Worm (Caenorhabditis elegans): ENCODE results near the gene C55B6.1.

Gene C55B6.1

DNA sequence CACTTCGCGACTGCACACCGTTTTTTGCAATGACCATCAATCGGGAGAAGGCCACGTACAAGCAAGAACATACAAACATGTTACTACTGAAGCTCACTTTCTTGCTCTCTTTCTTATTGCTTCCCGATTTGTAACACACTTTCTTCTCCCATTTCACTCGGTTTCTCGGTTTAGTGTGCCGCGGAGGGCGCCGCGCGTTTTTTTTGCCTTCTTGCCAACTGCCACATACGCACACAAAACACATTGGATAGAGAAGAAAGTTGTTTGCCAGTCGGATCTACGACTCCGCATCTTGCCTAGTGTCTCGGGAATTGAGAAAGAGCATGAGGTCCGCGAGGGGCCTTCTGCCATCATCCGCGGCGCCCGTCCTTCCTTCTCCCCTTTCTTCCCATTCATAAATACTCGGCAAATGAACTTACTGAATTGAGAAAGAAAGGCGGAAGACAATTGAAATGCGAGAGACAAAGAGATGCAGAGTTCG lies 34.6 kb downstream of the C55B6.1 start (continued):
- peak in 1 of 2 experiments; percentile 38 for TF ChIP-seq mdl-1 (tag; optimal IDR thresholded peaks at IDR 0.05)
- no peak for TF ChIP-seq snpc-4 (tag; optimal IDR thresholded peaks at IDR 0.05)
- TF ChIP-seq nhr-19 (GFP tag; conservative IDR thresholded peaks at IDR 0.05), result peak; percentile 46
- no peak for TF ChIP-seq dpl-1 (GFP tag; optimal IDR thresholded peaks at IDR 0.05)
- no peak for TF ChIP-seq blmp-1 (tag; optimal IDR thresholded peaks at IDR 0.05)
- no peak for TF ChIP-seq C34B4.2 (tag; optimal IDR thresholded peaks at IDR 0.05)
- TF ChIP-seq tlp-1 (tag; optimal IDR thresholded peaks at IDR 0.05), result no peak
- peak; percentile 21 for TF ChIP-seq sup-37 (GFP tag; optimal IDR thresholded peaks at IDR 0.05)
- TF ChIP-seq lin-39 (tag; optimal IDR thresholded peaks at IDR 0.05), result no peak
- TF ChIP-seq lin-35 (GFP tag; optimal IDR thresholded peaks at IDR 0.05), result peak in 1 of 2 experiments; percentile 0
- no peak for TF ChIP-seq nhr-12 (tag; optimal IDR thresholded peaks at IDR 0.05)
- TF ChIP-seq nhr-11 (tag; optimal IDR thresholded peaks at IDR 0.05), result no peak
- peak; percentile 39 for TF ChIP-seq mep-1 (tag; optimal IDR thresholded peaks at IDR 0.05)
- no peak for TF ChIP-seq C16A3.4 (tag; optimal IDR thresholded peaks at IDR 0.05)
- peak; percentile 67 for TF ChIP-seq unc-86 (tag; optimal IDR thresholded peaks at IDR 0.05)
- no peak for TF ChIP-seq nhr-237 (tag; optimal IDR thresholded peaks at IDR 0.05)
- no peak for TF ChIP-seq sptf-1 (tag; optimal IDR thresholded peaks at IDR 0.05)
- TF ChIP-seq ceh-90 (tag; optimal IDR thresholded peaks at IDR 0.05), result no peak
- peak; percentile 7 for TF ChIP-seq skn-1 (tag; optimal IDR thresholded peaks at IDR 0.05)
- no peak for TF ChIP-seq nhr-76 (tag; optimal IDR thresholded peaks at IDR 0.05)
- no peak for TF ChIP-seq grh-1 (GFP tag; IDR thresholded peaks at IDR 0.05)
- TF ChIP-seq ets-5 (GFP tag; IDR thresholded peaks at IDR 0.05), result no peak
- TF ChIP-seq lir-3 (tag; optimal IDR thresholded peaks at IDR 0.05; ENCODE audit: poor library complexity), result no peak
- peak; percentile 8 to 14 for TF ChIP-seq efl-1 (optimal IDR thresholded peaks at IDR 0.05)
- TF ChIP-seq efl-1 (GFP tag; optimal IDR thresholded peaks at IDR 0.05 in 1 of 2), result peak in 1 of 2 experiments; percentile 14
- TF ChIP-seq nhr-20 (tag; optimal IDR thresholded peaks at IDR 0.05), result peak; percentile 36
- peak; percentile 29 to 56 (median 37) for TF ChIP-seq ceh-82 (tag; optimal IDR thresholded peaks at IDR 0.05)
- no peak for TF ChIP-seq F16B12.6 (tag; optimal IDR thresholded peaks at IDR 0.05)
- TF ChIP-seq efl-3 (GFP tag; optimal IDR thresholded peaks at IDR 0.05), result no peak
- TF ChIP-seq irx-1 (tag; optimal IDR thresholded peaks at IDR 0.05), result peak; percentile 67
- TF ChIP-seq nhr-90 (tag; optimal IDR thresholded peaks at IDR 0.05; ENCODE audit: poor library complexity), result no peak
- no peak for TF ChIP-seq nhr-28 (tag; optimal IDR thresholded peaks at IDR 0.05)
- no peak for TF ChIP-seq nhr-85 (tag)
- no peak for TF ChIP-seq hlh-4 (tag; optimal IDR thresholded peaks at IDR 0.05)
- no peak for TF ChIP-seq ces-1 (GFP tag; optimal IDR thresholded peaks at IDR 0.05)
- TF ChIP-seq ceh-63 (GFP tag; optimal IDR thresholded peaks at IDR 0.05), result no peak
- no peak for TF ChIP-seq elt-2 (tag; optimal IDR thresholded peaks at IDR 0.05)
- peak; percentile 83 for TF ChIP-seq tbx-2 (tag; optimal IDR thresholded peaks at IDR 0.05)
- peak; percentile 73 for TF ChIP-seq dsc-1 (tag; optimal IDR thresholded peaks at IDR 0.05)
- peak; percentile 95 for TF ChIP-seq fkh-10 (GFP tag; optimal IDR thresholded peaks at IDR 0.05)

DNA sequence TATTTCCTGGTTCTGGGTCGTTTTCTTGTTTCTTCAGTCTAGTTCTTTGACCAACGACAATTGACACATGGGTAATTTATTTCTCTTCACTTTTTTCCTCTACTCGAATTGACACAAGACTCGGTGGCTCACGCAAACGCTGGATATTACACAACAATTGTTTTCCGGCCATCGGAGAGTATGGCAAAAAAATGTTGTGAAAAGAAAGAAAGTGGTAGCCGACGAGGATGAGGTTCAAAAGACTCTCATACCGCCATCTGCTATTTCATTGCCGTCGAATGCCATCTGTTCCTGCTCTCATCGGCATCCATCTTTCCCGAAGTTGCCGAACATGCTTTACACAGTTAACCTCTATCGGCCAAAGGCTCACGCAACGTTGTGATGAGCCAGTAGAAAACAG lies 36.6 kb downstream of the C55B6.1 start:
- TF ChIP-seq xbp-1 (tag; optimal IDR thresholded peaks at IDR 0.05), result peak; percentile 39
- no peak for TF ChIP-seq C16A3.4 (tag; optimal IDR thresholded peaks at IDR 0.05)
- TF ChIP-seq ama-1 (optimal IDR thresholded peaks at IDR 0.05), result no peak
- TF ChIP-seq zag-1 (tag; optimal IDR thresholded peaks at IDR 0.05), result no peak
- no peak for TF ChIP-seq vab-15 (tag; optimal IDR thresholded peaks at IDR 0.05)
- no peak for TF ChIP-seq grh-1 (GFP tag; IDR thresholded peaks at IDR 0.05)
- peak; percentile 47 for TF ChIP-seq fkh-4 (tag; optimal IDR thresholded peaks at IDR 0.05; ENCODE audit: borderline replicate concordance)
- TF ChIP-seq ceh-8 (GFP tag; optimal IDR thresholded peaks at IDR 0.05), result no peak
- no peak for TF ChIP-seq mef-2 (tag; optimal IDR thresholded peaks at IDR 0.05)
- TF ChIP-seq tbx-2 (tag; optimal IDR thresholded peaks at IDR 0.05), result peak; percentile 29
- peak; percentile 62 for TF ChIP-seq mep-1 (tag; optimal IDR thresholded peaks at IDR 0.05)
- TF ChIP-seq lin-39 (tag; optimal IDR thresholded peaks at IDR 0.05), result peak; percentile 25
- TF ChIP-seq aly-2 (tag; optimal IDR thresholded peaks at IDR 0.05), result no peak
- no peak for TF ChIP-seq hlh-4 (tag; optimal IDR thresholded peaks at IDR 0.05)
- peak; percentile 67 for TF ChIP-seq nhr-19 (GFP tag; conservative IDR thresholded peaks at IDR 0.05)
- no peak for TF ChIP-seq ceh-90 (tag; optimal IDR thresholded peaks at IDR 0.05)
- no peak for TF ChIP-seq pax-3 (tag; optimal IDR thresholded peaks at IDR 0.05)
- no peak for TF ChIP-seq fos-1 (tag; optimal IDR thresholded peaks at IDR 0.05)
- peak; percentile 14 for TF ChIP-seq nhr-47 (tag; optimal IDR thresholded peaks at IDR 0.05)
- TF ChIP-seq lin-13 (GFP tag; optimal IDR thresholded peaks at IDR 0.05), result no peak
- no peak for TF ChIP-seq efl-3 (GFP tag; optimal IDR thresholded peaks at IDR 0.05)
- TF ChIP-seq aha-1 (tag; optimal IDR thresholded peaks at IDR 0.05), result no peak
- no peak for TF ChIP-seq fkh-10 (GFP tag; optimal IDR thresholded peaks at IDR 0.05)
- TF ChIP-seq lin-15B (tag; optimal IDR thresholded peaks at IDR 0.05), result no peak
